Worm (Caenorhabditis elegans): ENCODE measurements around the gene tdp-1.

DNA sequence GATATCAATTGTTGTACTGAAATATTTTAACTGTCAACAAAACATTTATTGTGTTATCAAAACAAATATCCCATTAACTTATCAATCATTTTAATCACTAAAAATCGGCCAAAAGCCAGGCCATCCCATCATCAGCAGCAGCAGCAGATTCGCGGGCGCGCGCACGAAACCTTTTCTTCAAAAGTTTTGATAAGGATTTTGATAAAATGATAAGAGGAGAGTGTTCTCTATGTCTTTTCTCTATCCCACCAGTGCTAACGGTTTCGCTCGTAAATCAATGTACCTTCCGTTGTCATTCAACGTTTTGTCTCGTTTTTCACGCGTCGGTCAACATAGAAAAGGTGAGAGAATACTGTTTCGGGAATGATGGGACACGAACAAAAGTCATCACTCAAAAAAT lies 30.5 kb downstream of the tdp-1 start:
- TF ChIP-seq T22C8.4 (GFP tag; IDR thresholded peaks at IDR 0.05), result no peak
- TF ChIP-seq klf-2 (GFP tag; conservative IDR thresholded peaks at IDR 0.05), result no peak

All from whole organism, midembryonic.